Fruit fly (Drosophila melanogaster): ENCODE data around the gene Nsun2.

dm6 chrX:4089012-4089649 is 24.4 kb downstream of the Nsun2 start:
- no peak for TF ChIP-seq CG8478 (optimal IDR thresholded peaks at IDR 0.05)
- no peak for TF ChIP-seq psq (optimal IDR thresholded peaks at IDR 0.05)
- TF ChIP-seq EcR (GFP tag; optimal IDR thresholded peaks at IDR 0.05): no peak
- no peak for TF ChIP-seq Dll (optimal IDR thresholded peaks at IDR 0.05)
- TF ChIP-seq usp (GFP tag; optimal IDR thresholded peaks at IDR 0.05): no peak
- no peak for TF ChIP-seq pan (optimal IDR thresholded peaks at IDR 0.05)

All from whole organism.